Fruit fly (Drosophila melanogaster) whole organism, embryonic: Measurements from ENCODE around the gene CG15923.

ENCODE experiments used
- Ada2b ChIP-seq: fragments of 200-800 bp; sonication (Bioruptor generic); IDR thresholded peaks from 2 replicates; pipeline ENCODE4 v1.3.6; 2022; ENCODE audit warnings: missing biosample characterization, missing genetic modification characterization
- CG10321 ChIP-seq: fragments of 200-800 bp; sonication (Bioruptor generic); IDR thresholded peaks from 2 replicates; pipeline ENCODE4 v1.3.6; 2022; ENCODE audit warnings: missing biosample characterization, missing genetic modification characterization
- CG11504 ChIP-seq: fragments of 200-800 bp; sonication (Bioruptor generic); optimal IDR thresholded peaks from 3 replicates; lab custom pipeline; 2019; ENCODE audit warnings: missing biosample characterization, mild to moderate bottlenecking, missing genetic modification characterization, moderate library complexity
- CG12299 ChIP-seq: fragments of 200-800 bp; sonication (Bioruptor generic); optimal IDR thresholded peaks from 2 replicates; lab custom pipeline; 2018; ENCODE audit warnings: missing biosample characterization, mild to moderate bottlenecking, missing genetic modification characterization
- CG12769 ChIP-seq: fragments of 200-800 bp; sonication (Bioruptor generic); optimal IDR thresholded peaks from 2 replicates; lab custom pipeline; 2019; ENCODE audit warnings: missing biosample characterization, mild to moderate bottlenecking, missing genetic modification characterization, moderate library complexity
- CG13296 ChIP-seq: fragments of 200-800 bp; sonication (Bioruptor generic); optimal IDR thresholded peaks from 3 replicates; lab custom pipeline; 2018; ENCODE audit warnings: missing biosample characterization, mild to moderate bottlenecking, missing genetic modification characterization
- CG15269 ChIP-seq: fragments of 200-800 bp; sonication (Bioruptor generic); optimal IDR thresholded peaks from 2 replicates; lab custom pipeline; 2018; ENCODE audit warnings: missing biosample characterization, mild to moderate bottlenecking, missing genetic modification characterization, moderate library complexity
- CG15479 ChIP-seq: fragments of 200-800 bp; sonication (Bioruptor generic); optimal IDR thresholded peaks from 3 replicates; lab custom pipeline; 2019; ENCODE audit warnings: missing biosample characterization, mild to moderate bottlenecking, missing genetic modification characterization, moderate library complexity
- CG17361 ChIP-seq: fragments of 200-800 bp; sonication (Bioruptor generic); IDR thresholded peaks from 3 replicates; pipeline ENCODE4 v1.3.6; 2022; ENCODE audit warnings: missing biosample characterization, missing genetic modification characterization
- CG2199 ChIP-seq: fragments of 200-800 bp; sonication (Bioruptor generic); IDR thresholded peaks from 3 replicates; pipeline ENCODE4 v1.3.6; 2022; ENCODE audit warnings: missing biosample characterization, missing genetic modification characterization
- CG2678 ChIP-seq: fragments of 200-800 bp; sonication (Bioruptor generic); optimal IDR thresholded peaks from 3 replicates; lab custom pipeline; 2019; ENCODE audit warnings: missing biosample characterization, mild to moderate bottlenecking, missing genetic modification characterization, moderate library complexity
- CG31365 ChIP-seq: fragments of 200-800 bp; sonication (Bioruptor generic); optimal IDR thresholded peaks from 2 replicates; lab custom pipeline; 2018; ENCODE audit warnings: missing biosample characterization, mild to moderate bottlenecking, missing genetic modification characterization
- CG33213 ChIP-seq: fragments of 200-800 bp; sonication (Bioruptor generic); optimal IDR thresholded peaks from 3 replicates; lab custom pipeline; 2016; ENCODE audit warnings: missing biosample characterization, missing genetic modification characterization
- CG3407 ChIP-seq: fragments of 200-800 bp; sonication (Bioruptor generic); optimal IDR thresholded peaks from 2 replicates; lab custom pipeline; 2018; ENCODE audit warnings: missing biosample characterization, mild to moderate bottlenecking, missing genetic modification characterization
- CG4404 ChIP-seq: fragments of 200-800 bp; sonication (Bioruptor generic); IDR thresholded peaks from 2 replicates; pipeline ENCODE4 v1.3.6; 2022; ENCODE audit warnings: missing biosample characterization, missing genetic modification characterization
- CG7357 ChIP-seq: fragments of 200-800 bp; sonication (Bioruptor generic); IDR thresholded peaks from 3 replicates; pipeline ENCODE4 v1.3.6; 2022; ENCODE audit warnings: missing biosample characterization, missing genetic modification characterization
- CG7928 ChIP-seq: fragments of 200-800 bp; sonication (Bioruptor generic); optimal IDR thresholded peaks from 2 replicates; lab custom pipeline; 2017; ENCODE audit warnings: missing biosample characterization, mild to moderate bottlenecking, missing genetic modification characterization
- CG8388 ChIP-seq: fragments of 200-800 bp; sonication (Bioruptor generic); optimal IDR thresholded peaks from 2 replicates; lab custom pipeline; 2019; ENCODE audit warnings: missing biosample characterization, mild to moderate bottlenecking, missing genetic modification characterization, moderate library complexity
- Ets97D ChIP-seq: fragments of 200-800 bp; sonication (Bioruptor generic); optimal IDR thresholded peaks from 3 replicates; lab custom pipeline; 2016; ENCODE audit warnings: missing biosample characterization, missing genetic modification characterization
- Gsc ChIP-seq: fragments of 200-800 bp; sonication (Bioruptor generic); IDR thresholded peaks from 2 replicates; pipeline ENCODE4 v1.3.6; 2022; ENCODE audit warnings: missing biosample characterization, missing genetic modification characterization
- HmgD ChIP-seq: fragments of 200-800 bp; sonication (Bioruptor generic); optimal IDR thresholded peaks from 3 replicates; lab custom pipeline; 2016; ENCODE audit warnings: missing biosample characterization, missing genetic modification characterization
- Hr78 ChIP-seq, 2 experiments: fragments of 200-800 bp in 1 of 2; fragments of >200 bp in 1 of 2; sonication (Bioruptor generic) in 1 of 2; optimal IDR thresholded peaks; 2 replicates each; lab custom pipeline; 2017 to 2019; ENCODE audit warnings: missing biosample characterization in 2 of 2, missing genetic modification characterization in 2 of 2, mild to moderate bottlenecking in 1 of 2, moderate library complexity in 1 of 2
- Kr ChIP-seq: fragments of 200-800 bp; sonication (Bioruptor generic); optimal IDR thresholded peaks from 2 replicates; lab custom pipeline; 2017; ENCODE audit warnings: missing biosample characterization, mild to moderate bottlenecking, missing genetic modification characterization
- Lpt ChIP-seq: fragments of >200 bp; optimal IDR thresholded peaks from 2 replicates; lab custom pipeline; 2018; ENCODE audit warnings: missing biosample characterization, missing genetic modification characterization
- Med ChIP-seq: fragments of 200-800 bp; sonication (Bioruptor generic); peaks from one replicate; lab custom pipeline; 2016; ENCODE audit warnings: missing biosample characterization, missing genetic modification characterization, mild to moderate bottlenecking, inconsistent platforms, moderate library complexity
- Nf-YA ChIP-seq: fragments of 200-800 bp; sonication (Bioruptor generic); IDR thresholded peaks from 2 replicates; pipeline ENCODE4 v1.3.6; 2022; ENCODE audit warnings: missing biosample characterization, missing genetic modification characterization
- Nf-YB ChIP-seq: fragments of 200-800 bp; sonication (Bioruptor generic); optimal IDR thresholded peaks from 3 replicates; lab custom pipeline; 2019; ENCODE audit warnings: missing biosample characterization, mild to moderate bottlenecking, missing genetic modification characterization, moderate library complexity
- NfI ChIP-seq: fragments of 200-800 bp; sonication (Bioruptor generic); optimal IDR thresholded peaks from 3 replicates; lab custom pipeline; 2018; ENCODE audit warnings: missing biosample characterization, mild to moderate bottlenecking, missing genetic modification characterization, moderate library complexity
- Oli ChIP-seq: fragments of 200-800 bp; sonication (Bioruptor generic); optimal IDR thresholded peaks from 2 replicates; lab custom pipeline; 2018; ENCODE audit warnings: missing biosample characterization, mild to moderate bottlenecking, missing genetic modification characterization, moderate library complexity
- Sox102F ChIP-seq: fragments of 200-800 bp; sonication (Bioruptor generic); optimal IDR thresholded peaks from 2 replicates; lab custom pipeline; 2018; ENCODE audit warnings: missing biosample characterization, mild to moderate bottlenecking, missing genetic modification characterization, moderate library complexity
- YL-1 ChIP-seq: fragments of 200-800 bp; sonication (Bioruptor generic); optimal IDR thresholded peaks from 3 replicates; lab custom pipeline; 2017; ENCODE audit warnings: missing biosample characterization, mild to moderate bottlenecking, missing genetic modification characterization
- al ChIP-seq: fragments of 200-800 bp; sonication (Bioruptor generic); IDR thresholded peaks from 2 replicates; pipeline ENCODE4 v1.3.6; 2022; ENCODE audit warnings: missing biosample characterization, missing genetic modification characterization
- ash1 ChIP-seq: fragments of 200-800 bp; sonication (Bioruptor generic); optimal IDR thresholded peaks from 2 replicates; lab custom pipeline; 2018; ENCODE audit warnings: missing biosample characterization, mild to moderate bottlenecking, missing genetic modification characterization
- crp ChIP-seq, 2 experiments: fragments of 200-800 bp; sonication (Bioruptor generic); optimal IDR thresholded peaks; 2 replicates in 1 of 2; 3 replicates in 1 of 2; lab custom pipeline; 2017; ENCODE audit warnings: missing biosample characterization in 2 of 2, missing genetic modification characterization in 2 of 2, mild to moderate bottlenecking in 1 of 2, moderate library complexity in 1 of 2
- dpn ChIP-seq, 2 experiments: fragments of 200-800 bp; sonication (Bioruptor generic); optimal IDR thresholded peaks; 3 replicates each; lab custom pipeline; 2016; ENCODE audit warnings: missing biosample characterization in 2 of 2, missing genetic modification characterization in 2 of 2
- fd102C ChIP-seq: fragments of 200-800 bp; sonication (Bioruptor generic); optimal IDR thresholded peaks from 2 replicates; lab custom pipeline; 2018; ENCODE audit warnings: missing biosample characterization, mild to moderate bottlenecking, missing genetic modification characterization, moderate library complexity
- fd3F ChIP-seq: fragments of 200-800 bp; sonication (Bioruptor generic); optimal IDR thresholded peaks from 2 replicates; lab custom pipeline; 2018; ENCODE audit warnings: missing biosample characterization, mild to moderate bottlenecking, missing genetic modification characterization, moderate library complexity
- fd96Cb ChIP-seq: fragments of 200-800 bp; sonication (Bioruptor generic); optimal IDR thresholded peaks from 2 replicates; lab custom pipeline; 2018; ENCODE audit warnings: missing biosample characterization, mild to moderate bottlenecking, missing genetic modification characterization, moderate library complexity
- gce ChIP-seq: fragments of 200-800 bp; sonication (Bioruptor generic); IDR thresholded peaks from 3 replicates; pipeline ENCODE4 v1.3.6; 2022; ENCODE audit warnings: missing biosample characterization, missing genetic modification characterization
- hbn ChIP-seq: fragments of 200-800 bp; sonication (Bioruptor generic); IDR thresholded peaks from 2 replicates; pipeline ENCODE4 v1.3.6; 2022; ENCODE audit warnings: missing biosample characterization, missing genetic modification characterization; ENCODE audit not compliant: partially characterized antibody
- hth ChIP-seq: fragments of >200 bp; optimal IDR thresholded peaks from 2 replicates; lab custom pipeline; 2017; ENCODE audit warnings: inconsistent platforms
- inv ChIP-seq: fragments of 200-800 bp; sonication (Bioruptor generic); IDR thresholded peaks from 2 replicates; pipeline ENCODE4 v1.3.6; 2022; ENCODE audit warnings: missing biosample characterization, missing genetic modification characterization; ENCODE audit not compliant: partially characterized antibody
- jumu ChIP-seq: fragments of 200-800 bp; sonication (Bioruptor generic); optimal IDR thresholded peaks from 3 replicates; lab custom pipeline; 2016; ENCODE audit warnings: missing biosample characterization, missing genetic modification characterization
- lab ChIP-seq: fragments of 200-800 bp; sonication (Bioruptor generic); optimal IDR thresholded peaks from 3 replicates; lab custom pipeline; 2017; ENCODE audit warnings: missing biosample characterization, missing genetic modification characterization, mild to moderate bottlenecking, moderate library complexity, missing genetic modification reagents
- peb ChIP-seq: fragments of 200-800 bp; sonication (Bioruptor generic); IDR thresholded peaks from 2 replicates; pipeline ENCODE4 v1.3.6; 2022; ENCODE audit warnings: missing biosample characterization, missing genetic modification characterization
- shn ChIP-seq: fragments of 200-800 bp; sonication (Bioruptor generic); optimal IDR thresholded peaks from 3 replicates; lab custom pipeline; 2016; ENCODE audit warnings: missing biosample characterization, missing genetic modification characterization
- sim ChIP-seq: fragments of 200-800 bp; sonication (Bioruptor generic); IDR thresholded peaks from 2 replicates; pipeline ENCODE4 v1.3.6; 2022; ENCODE audit warnings: missing biosample characterization, missing genetic modification characterization
- slbo ChIP-seq: fragments of 200-800 bp; sonication (Bioruptor generic); IDR thresholded peaks from 2 replicates; pipeline ENCODE4 v1.3.6; 2022; ENCODE audit warnings: missing biosample characterization, missing genetic modification characterization
- trem ChIP-seq: fragments of 200-800 bp; optimal IDR thresholded peaks from 3 replicates; lab custom pipeline; 2019; ENCODE audit warnings: missing biosample characterization, mild to moderate bottlenecking, missing genetic modification characterization, moderate library complexity
- twi ChIP-seq: fragments of 200-800 bp; optimal IDR thresholded peaks from 2 replicates; lab custom pipeline; 2019; ENCODE audit warnings: missing biosample characterization, mild to moderate bottlenecking, missing genetic modification characterization, moderate library complexity
- vvl ChIP-seq: fragments of 200-800 bp; sonication (Bioruptor generic); IDR thresholded peaks from 2 replicates; pipeline ENCODE4 v1.3.6; 2022; ENCODE audit warnings: missing biosample characterization, missing genetic modification characterization

The CG15923 gene

DNA sequence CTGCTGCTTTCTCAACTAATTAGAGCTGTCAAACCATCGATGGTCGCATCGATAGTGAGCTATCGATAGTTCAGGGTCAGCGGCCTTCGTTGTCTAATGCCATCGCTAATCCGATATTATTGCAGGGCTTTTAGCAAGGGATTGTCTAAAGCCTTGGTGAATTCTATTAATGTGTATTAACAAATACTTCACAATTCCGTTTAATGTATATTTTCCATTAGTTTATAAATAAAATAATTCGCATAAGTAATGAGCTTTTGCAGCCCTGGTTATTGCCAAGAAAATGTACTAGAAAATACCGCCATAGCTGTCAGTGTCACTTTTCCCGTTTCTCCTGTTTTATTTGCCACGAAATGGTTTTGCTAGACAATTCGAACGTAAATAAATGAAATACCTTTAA lies 36.9 kb downstream of the CG15923 start, which contains the start of the genes EloB and Srp14 (continued):
- TF ChIP-seq slbo: peak; percentile 89
- TF ChIP-seq Lpt (GFP tag; lab: Kevin White, UChicago): no peak
- peak; percentile 70 for TF ChIP-seq shn (GFP tag; lab: Kevin White, UChicago)
- no peak for TF ChIP-seq hth
- no peak for TF ChIP-seq lab
- TF ChIP-seq Kr (GFP tag; lab: Kevin White, UChicago): no peak
- TF ChIP-seq CG11504 (tag; lab: Kevin White, UChicago): no peak
- peak; percentile 77 for TF ChIP-seq NfI
- TF ChIP-seq CG15269 (tag; lab: Kevin White, UChicago): no peak
- TF ChIP-seq twi (tag; lab: Kevin White, UChicago): peak; percentile 63
- TF ChIP-seq vvl: peak; percentile 96
- peak; percentile 72 for TF ChIP-seq Ada2b (GFP tag; lab: Robert Waterston, UW)
- TF ChIP-seq CG33213: peak; percentile 71
- TF ChIP-seq Med (GFP tag; lab: Kevin White, UChicago): peak; percentile 98
- TF ChIP-seq fd3F (GFP tag; lab: Kevin White, UChicago): peak; percentile 65
- peak; percentile 87 for TF ChIP-seq CG12769 (tag; lab: Kevin White, UChicago)
- peak in 1 of 2 experiments; percentile 27 for TF ChIP-seq crp (GFP tag; optimal IDR thresholded peaks at IDR 0.05; lab: Kevin White, UChicago)
- TF ChIP-seq CG7357 (GFP tag; lab: Robert Waterston, UW): peak; percentile 71; the same call in 1 of the 3 replicates
- no peak for TF ChIP-seq sim
- TF ChIP-seq fd102C (GFP tag; lab: Kevin White, UChicago): no peak
- TF ChIP-seq CG3407 (GFP tag; lab: Kevin White, UChicago): peak; percentile 27
- TF ChIP-seq CG2199 (GFP tag; lab: Robert Waterston, UW): no peak; the same call in 2 of the 3 replicates
- peak in 1 of 2 experiments; percentile 87 for TF ChIP-seq Hr78 (GFP tag; optimal IDR thresholded peaks at IDR 0.05; lab: Kevin White, UChicago)
- peak; percentile 97 for TF ChIP-seq inv (GFP tag; lab: Robert Waterston, UW)
- peak; percentile 53 for TF ChIP-seq Nf-YB (GFP tag; lab: Kevin White, UChicago)
- no peak for TF ChIP-seq ash1 (GFP tag; lab: Kevin White, UChicago)
- peak; percentile 42 for TF ChIP-seq CG31365 (tag; lab: Kevin White, UChicago)
- no peak for TF ChIP-seq Gsc (GFP tag; lab: Robert Waterston, UW)
- TF ChIP-seq trem (tag; lab: Kevin White, UChicago): peak; percentile 93
- peak; percentile 78 for TF ChIP-seq al (GFP tag; lab: Robert Waterston, UW)
- TF ChIP-seq peb: no peak
- peak; percentile 66 for TF ChIP-seq jumu
- TF ChIP-seq CG15479: peak; percentile 2
- peak; percentile 91 for TF ChIP-seq Ets97D (GFP tag; lab: Kevin White, UChicago)
- peak; percentile 49 for TF ChIP-seq HmgD (GFP tag; lab: Kevin White, UChicago)
- TF ChIP-seq CG10321 (GFP tag; lab: Robert Waterston, UW): no peak
- TF ChIP-seq CG4404 (GFP tag; lab: Robert Waterston, UW): peak; percentile 75
- peak; percentile 83 for TF ChIP-seq CG17361 (GFP tag; lab: Robert Waterston, UW)
- TF ChIP-seq CG2678: peak; percentile 84
- peak; percentile 81 for TF ChIP-seq CG12299
- peak; percentile 95 for TF ChIP-seq YL-1
- peak; percentile 62 for TF ChIP-seq fd96Cb (tag; lab: Kevin White, UChicago)
- TF ChIP-seq hbn: peak; percentile 97
- TF ChIP-seq CG8388 (GFP tag; lab: Kevin White, UChicago): peak; percentile 77
- no peak for TF ChIP-seq Sox102F (GFP tag; lab: Kevin White, UChicago)
- peak; percentile 81 for TF ChIP-seq CG13296 (GFP tag; lab: Kevin White, UChicago)
- peak; percentile 78 to 83 for TF ChIP-seq dpn (GFP tag; optimal IDR thresholded peaks at IDR 0.05; lab: Kevin White, UChicago)
- TF ChIP-seq Oli: peak; percentile 64
- TF ChIP-seq Nf-YA: no peak
- no peak for TF ChIP-seq gce
- peak; percentile 96 for TF ChIP-seq CG7928 (GFP tag; lab: Kevin White, UChicago)
